Worm (Caenorhabditis elegans): Measurements from ENCODE around the gene nhr-173.

Gene nhr-173

DNA sequence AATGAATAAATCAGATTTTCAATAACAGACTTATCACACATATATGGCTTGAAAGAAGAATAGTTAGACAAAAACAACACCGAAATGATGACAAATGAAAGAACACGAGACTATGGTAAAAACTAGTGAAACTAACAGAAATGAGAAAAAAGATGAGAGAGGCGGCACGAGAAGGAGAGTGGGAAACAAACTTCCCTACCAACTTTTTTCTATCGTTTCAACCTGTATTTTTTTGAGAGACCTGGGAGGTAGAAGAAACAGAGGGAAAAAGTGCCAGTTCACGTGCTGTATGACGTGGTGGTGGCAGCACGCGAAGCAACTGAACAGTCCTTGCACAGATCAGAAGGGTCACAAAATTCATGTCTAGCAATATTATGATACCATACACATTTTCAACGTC lies 12.5 kb upstream of the nhr-173 start (continued):
- TF ChIP-seq unc-62 (GFP tag; optimal IDR thresholded peaks at IDR 0.05) = no peak
- no peak for TF ChIP-seq nhr-12 (tag; optimal IDR thresholded peaks at IDR 0.05)
- peak in 1 of 2 experiments; percentile 41 for TF ChIP-seq mdl-1 (tag; optimal IDR thresholded peaks at IDR 0.05)
- TF ChIP-seq sem-4 (tag; optimal IDR thresholded peaks at IDR 0.05) = no peak
- TF ChIP-seq crh-2 (tag; optimal IDR thresholded peaks at IDR 0.05) = peak; percentile 79
- TF ChIP-seq egl-27 (tag; optimal IDR thresholded peaks at IDR 0.05) = peak; percentile 57
- no peak for TF ChIP-seq F13H6.1 (tag; optimal IDR thresholded peaks at IDR 0.05)
- no peak for TF ChIP-seq mbf-1 (tag; optimal IDR thresholded peaks at IDR 0.05)
- peak; percentile 4 for TF ChIP-seq lin-13 (GFP tag; optimal IDR thresholded peaks at IDR 0.05)
- no peak for TF ChIP-seq nhr-77 (tag; optimal IDR thresholded peaks at IDR 0.05)
- TF ChIP-seq nhr-25 (tag; optimal IDR thresholded peaks at IDR 0.05) = peak; percentile 72
- peak; percentile 40 for TF ChIP-seq gmeb-1 (tag; optimal IDR thresholded peaks at IDR 0.05)
- TF ChIP-seq nhr-11 (tag; optimal IDR thresholded peaks at IDR 0.05) = no peak
- TF ChIP-seq snpc-4 (tag; optimal IDR thresholded peaks at IDR 0.05) = no peak
- no peak for TF ChIP-seq unc-39 (tag; optimal IDR thresholded peaks at IDR 0.05)

DNA sequence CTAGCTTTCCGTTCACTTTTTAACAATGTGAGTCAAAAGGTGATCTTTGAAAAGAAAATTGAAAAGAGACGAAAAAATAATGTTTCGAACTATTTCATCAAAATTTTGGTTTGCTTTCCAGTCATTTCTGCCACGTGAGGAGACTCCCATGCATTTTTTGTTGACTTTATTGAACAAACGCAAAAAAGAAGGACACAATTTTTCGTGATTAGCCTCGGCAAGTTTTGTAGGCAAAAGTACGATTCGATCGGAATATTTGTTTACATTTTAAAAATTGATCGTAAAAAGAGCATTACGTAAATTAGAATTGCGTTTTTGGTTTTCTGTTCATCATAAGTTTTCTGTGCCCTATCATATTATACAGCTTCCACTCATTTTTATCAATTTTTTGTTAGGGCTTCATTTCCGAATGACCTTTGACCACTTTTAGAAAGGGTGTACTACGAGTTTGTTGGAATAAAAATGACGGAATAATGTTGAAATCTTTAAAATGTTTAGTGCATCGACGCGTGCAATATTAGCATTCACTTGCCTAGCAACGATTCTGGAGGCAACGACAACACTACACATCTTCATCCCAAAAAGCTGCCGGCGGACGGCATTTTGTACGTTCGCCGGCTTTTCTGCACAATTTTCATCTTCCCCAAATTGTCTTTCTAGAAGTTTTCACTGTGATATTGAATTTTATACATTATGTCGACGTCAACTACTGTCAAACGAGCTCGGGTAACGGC lies 10.2 kb upstream of the nhr-173 start, which contains the start of gene C56E10.3:
Gene C56E10.3 (plus strand): TSS at position 684 of the 734 bp plus-strand sequence.
- TF ChIP-seq ceh-16 (tag; optimal IDR thresholded peaks at IDR 0.05) (no peak), egl-27 (tag; optimal IDR thresholded peaks at IDR 0.05) (no peak), nhr-129 (tag; optimal IDR thresholded peaks at IDR 0.05) (peak; percentile 37), nhr-25 (tag; optimal IDR thresholded peaks at IDR 0.05) (no peak), snpc-4 (tag; optimal IDR thresholded peaks at IDR 0.05) (no peak), nhr-21 (tag; optimal IDR thresholded peaks at IDR 0.05) (no peak), sma-3 (GFP tag; optimal IDR thresholded peaks at IDR 0.05) (no peak), crh-2 (tag; optimal IDR thresholded peaks at IDR 0.05) (peak; percentile 62), ama-1 (optimal IDR thresholded peaks at IDR 0.05) (no peak), peb-1 (tag; optimal IDR thresholded peaks at IDR 0.05) (no peak), ceh-82 (tag; optimal IDR thresholded peaks at IDR 0.05) (no peak), mab-5 (tag; optimal IDR thresholded peaks at IDR 0.05) (no peak), lin-11 (tag; optimal IDR thresholded peaks at IDR 0.05) (no peak), ZK546.5 (tag; optimal IDR thresholded peaks at IDR 0.05) (no peak), Y55F3AM.14 (GFP tag; optimal IDR thresholded peaks at IDR 0.05) (no peak), lin-13 (GFP tag; optimal IDR thresholded peaks at IDR 0.05) (no peak), F13H6.1 (tag; optimal IDR thresholded peaks at IDR 0.05) (peak; percentile 70), mbf-1 (tag; optimal IDR thresholded peaks at IDR 0.05) (no peak), alr-1 (tag; optimal IDR thresholded peaks at IDR 0.05) (no peak), lin-39 (tag; optimal IDR thresholded peaks at IDR 0.05) (no peak), nhr-77 (tag; optimal IDR thresholded peaks at IDR 0.05) (no peak), nhr-12 (tag; optimal IDR thresholded peaks at IDR 0.05) (no peak), gmeb-1 (tag; optimal IDR thresholded peaks at IDR 0.05) (peak; percentile 50), blmp-1 (tag; optimal IDR thresholded peaks at IDR 0.05; ENCODE audit: insufficient read depth) (no peak), fos-1 (tag; optimal IDR thresholded peaks at IDR 0.05) (peak; percentile 38), skn-1 (tag; optimal IDR thresholded peaks at IDR 0.05) (peak; percentile 13), aly-2 (tag; optimal IDR thresholded peaks at IDR 0.05) (no peak), mdl-1 (tag; optimal IDR thresholded peaks at IDR 0.05) (no peak), unc-39 (tag; optimal IDR thresholded peaks at IDR 0.05) (no peak), R02D3.7 (tag; optimal IDR thresholded peaks at IDR 0.05) (no peak), sem-4 (tag; optimal IDR thresholded peaks at IDR 0.05) (no peak), elt-1 (tag; optimal IDR thresholded peaks at IDR 0.05) (no peak), nhr-23 (tag; optimal IDR thresholded peaks at IDR 0.05) (no peak), dmd-4 (tag; optimal IDR thresholded peaks at IDR 0.05) (no peak), sma-9 (GFP tag; optimal IDR thresholded peaks at IDR 0.05) (peak; percentile 72), sma-9 (tag; optimal IDR thresholded peaks at IDR 0.05) (no peak), lsy-2 (tag; optimal IDR thresholded peaks at IDR 0.05) (no peak), nhr-11 (tag; optimal IDR thresholded peaks at IDR 0.05) (no peak), C34F6.9 (tag; optimal IDR thresholded peaks at IDR 0.05) (peak; percentile 18), unc-55 (GFP tag; optimal IDR thresholded peaks at IDR 0.05) (no peak), nhr-237 (tag; optimal IDR thresholded peaks at IDR 0.05) (no peak)
